Worm (Caenorhabditis elegans): ENCODE data around the gene rpl-2.

- TF ChIP-seq F13C5.2 (tag; optimal IDR thresholded peaks at IDR 0.05) (no peak), scrt-1 (GFP tag; IDR thresholded peaks at IDR 0.05) (no peak), ama-1 (optimal IDR thresholded peaks at IDR 0.05) (no peak), hnd-1 (tag; optimal IDR thresholded peaks at IDR 0.05) (no peak), tra-4 (tag; optimal IDR thresholded peaks at IDR 0.05) (no peak), hmbx-1 (tag; optimal IDR thresholded peaks at IDR 0.05) (no peak), ceh-36 (tag; optimal IDR thresholded peaks at IDR 0.05) (no peak), B0310.2 (tag; optimal IDR thresholded peaks at IDR 0.05) (no peak), sea-1 (GFP tag; conservative IDR thresholded peaks at IDR 0.05) (no peak), ceh-13 (GFP tag; optimal IDR thresholded peaks at IDR 0.05) (no peak), tbx-37 (GFP tag; conservative IDR thresholded peaks at IDR 0.05) (no peak), aly-1 (tag; optimal IDR thresholded peaks at IDR 0.05) (no peak), tbx-11 (GFP tag; IDR thresholded peaks at IDR 0.05) (no peak), pes-1 (GFP tag; IDR thresholded peaks at IDR 0.05) (no peak)
Observed at ce11 chrV:20514483-20514882, 35.0 kb downstream of the rpl-2 start.

Measured in whole organism, early embryonic.